Fruit fly (Drosophila melanogaster): ENCODE data around the gene plh.

The plh gene

DNA sequence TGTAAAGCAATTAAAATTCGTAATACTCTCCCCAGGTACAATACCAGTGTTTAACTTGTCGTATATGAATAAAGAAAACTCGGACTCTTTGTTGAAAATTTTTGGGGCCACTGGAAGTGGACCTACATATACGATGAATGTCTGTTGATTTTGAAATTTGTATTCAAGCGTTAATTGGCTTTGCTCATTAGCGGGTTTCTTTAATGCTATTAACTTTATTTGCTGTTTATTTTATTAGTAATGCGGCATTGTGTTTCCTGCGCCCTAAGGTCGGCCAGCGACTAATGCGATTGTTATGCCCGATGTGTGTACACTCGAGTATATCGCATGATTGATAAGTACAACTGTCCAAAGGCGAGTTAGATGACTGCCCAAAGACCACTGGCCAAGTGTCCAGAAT is 48.5 kb upstream of the plh start (continued):
- TF ChIP-seq CG13424 (tag; optimal IDR thresholded peaks at IDR 0.05), result peak; percentile 5

DNA sequence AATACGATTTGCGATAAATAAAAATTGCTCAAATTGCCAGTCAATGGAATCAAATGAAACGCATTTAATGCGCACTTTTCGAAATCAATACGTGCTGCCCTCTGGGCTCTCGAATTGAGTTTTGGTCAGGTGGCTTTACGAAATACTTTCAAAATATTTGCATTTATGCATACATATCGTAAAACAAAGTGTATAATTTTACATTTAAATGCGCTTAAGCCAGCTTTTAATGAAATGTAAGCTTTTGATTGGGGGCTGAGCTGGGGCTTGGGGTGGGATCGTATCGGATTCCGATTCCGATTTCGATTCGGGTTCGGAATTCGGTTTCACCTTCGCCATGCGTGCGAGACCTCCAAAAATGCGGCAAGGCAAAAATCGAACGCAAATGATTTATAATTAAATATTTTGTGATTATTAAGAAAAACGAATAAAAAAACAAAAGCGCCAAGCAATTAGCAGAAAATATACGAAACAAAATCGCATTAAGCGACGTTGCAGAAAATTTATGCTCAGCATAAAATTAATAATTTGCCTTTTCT is 47.6 kb upstream of the plh start:
- TF ChIP-seq Deaf1 (tag; optimal IDR thresholded peaks at IDR 0.05) (peak; percentile 52), CG7372 (GFP tag; IDR thresholded peaks at IDR 0.05) (no peak), CG10565 (GFP tag; optimal IDR thresholded peaks at IDR 0.05) (no peak), abd-A (tag; optimal IDR thresholded peaks at IDR 0.05) (peak; percentile 21), ewg (GFP tag; optimal IDR thresholded peaks at IDR 0.05) (no peak), CG10654 (GFP tag; optimal IDR thresholded peaks at IDR 0.05) (no peak), vvl (GFP tag; IDR thresholded peaks at IDR 0.05) (peak; percentile 96), CG12769 (tag; optimal IDR thresholded peaks at IDR 0.05) (peak; percentile 31), pzg (GFP tag; optimal IDR thresholded peaks at IDR 0.05) (no peak), oc (tag; optimal IDR thresholded peaks at IDR 0.05) (peak; percentile 57), repo (GFP tag; optimal IDR thresholded peaks at IDR 0.05) (no peak), Awh (GFP tag; IDR thresholded peaks at IDR 0.05) (peak; percentile 44; the same call in 1 of the 2 replicates), sd (tag; optimal IDR thresholded peaks at IDR 0.05) (peak; percentile 75), CG6654 (GFP tag; optimal IDR thresholded peaks at IDR 0.05) (no peak), CG31224 (GFP tag; IDR thresholded peaks at IDR 0.05) (no peak), chinmo (GFP tag; IDR thresholded peaks at IDR 0.05; ENCODE audit: partially characterized antibody) (0 out of 4 replicates have a peak, but pooled peaks have one; percentile 34)

DNA sequence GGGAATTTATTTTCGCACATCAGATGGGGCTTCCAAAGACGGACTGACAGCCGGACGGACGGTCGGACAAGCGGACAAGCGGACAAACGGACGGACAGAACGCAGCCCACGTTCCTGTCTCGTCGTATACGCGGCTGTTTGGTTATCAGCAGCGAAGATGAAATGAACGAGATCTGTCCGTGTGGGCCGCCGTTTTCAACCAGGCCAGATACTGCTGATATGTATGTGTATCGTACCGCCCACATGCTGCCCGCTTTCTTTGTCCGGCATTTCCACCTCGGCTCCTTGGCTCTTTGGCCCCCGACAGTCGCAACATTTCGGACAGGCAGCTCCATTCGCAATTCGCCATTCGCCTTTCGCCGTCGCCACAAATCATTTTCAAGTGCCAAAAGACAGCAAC is 46.4 kb upstream of the plh start:
- 0 out of 3 replicates have a peak, but pooled peaks have one; percentile 17 for TF ChIP-seq zfh1 (GFP tag; IDR thresholded peaks at IDR 0.05)
- no peak for TF ChIP-seq NFAT (GFP tag; IDR thresholded peaks at IDR 0.05)
- peak; percentile 22 for TF ChIP-seq sd (tag; optimal IDR thresholded peaks at IDR 0.05)
- TF ChIP-seq CG8290 (GFP tag; optimal IDR thresholded peaks at IDR 0.05), result no peak
- peak in 1 of 2 experiments; percentile 1 for TF ChIP-seq CG8290 (tag; optimal IDR thresholded peaks at IDR 0.05)
- TF ChIP-seq sr (GFP tag; IDR thresholded peaks at IDR 0.05), result peak; percentile 88
- no peak for TF ChIP-seq Hr51 (GFP tag; optimal IDR thresholded peaks at IDR 0.05)
- peak; percentile 87 for TF ChIP-seq CG12769 (tag; optimal IDR thresholded peaks at IDR 0.05)
- no peak for TF ChIP-seq dmrt11E (tag; optimal IDR thresholded peaks at IDR 0.05)
- TF ChIP-seq lov (optimal IDR thresholded peaks at IDR 0.05), result no peak
- 0 out of 3 replicates have a peak, but pooled peaks have one; percentile 3 for TF ChIP-seq lov (GFP tag; IDR thresholded peaks at IDR 0.05)
- peak; percentile 64 for TF ChIP-seq Med (GFP tag)
- TF ChIP-seq CG1233 (GFP tag; optimal IDR thresholded peaks at IDR 0.05), result peak; percentile 1
- TF ChIP-seq CG6175 (GFP tag; IDR thresholded peaks at IDR 0.05), result 0 out of 3 replicates have a peak, but pooled peaks have one; percentile 36
- TF ChIP-seq so (GFP tag; IDR thresholded peaks at IDR 0.05), result no peak
- no peak for TF ChIP-seq tin (GFP tag; optimal IDR thresholded peaks at IDR 0.05)

DNA sequence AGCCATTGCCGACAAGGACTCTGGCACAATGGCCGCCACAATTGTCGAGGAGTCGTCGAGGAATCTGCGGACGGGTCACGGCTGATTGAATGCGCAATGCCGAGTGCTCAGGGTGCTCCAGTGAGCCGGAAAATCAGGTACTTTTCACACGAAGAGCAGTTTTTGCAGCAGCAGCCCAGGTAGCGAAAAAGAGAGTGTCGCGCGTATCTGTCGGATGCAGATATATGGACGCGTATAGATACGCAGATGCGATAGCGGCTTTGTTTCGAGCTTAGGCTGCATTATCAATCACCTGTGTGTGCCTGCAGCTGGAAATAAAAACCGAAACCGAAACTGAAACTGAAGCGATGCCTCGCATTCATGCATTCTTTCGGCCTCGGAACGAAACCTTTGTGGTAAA is 45.2 kb upstream of the plh start:
- TF ChIP-seq D (optimal IDR thresholded peaks at IDR 0.05) (peak; percentile 30), D (GFP tag; optimal IDR thresholded peaks at IDR 0.05) (no peak), chn (GFP tag; optimal IDR thresholded peaks at IDR 0.05) (no peak), gsb (GFP tag; IDR thresholded peaks at IDR 0.05) (no peak), Gug (GFP tag; IDR thresholded peaks at IDR 0.05) (no peak), jing (GFP tag; optimal IDR thresholded peaks at IDR 0.05) (no peak), CG30431 (GFP tag; optimal IDR thresholded peaks at IDR 0.05) (no peak), dm (GFP tag; optimal IDR thresholded peaks at IDR 0.05) (no peak), CG17612 (GFP tag; IDR thresholded peaks at IDR 0.05) (no peak), Pdp1 (GFP tag; optimal IDR thresholded peaks at IDR 0.05) (no peak), CG15011 (GFP tag; optimal IDR thresholded peaks at IDR 0.05) (peak; percentile 10), CG11456 (GFP tag; IDR thresholded peaks at IDR 0.05) (no peak), CG2199 (GFP tag; IDR thresholded peaks at IDR 0.05) (peak; percentile 79; the same call in 1 of the 3 replicates), Jarid2 (GFP tag; optimal IDR thresholded peaks at IDR 0.05) (no peak), sug (tag; optimal IDR thresholded peaks at IDR 0.05) (no peak), Med (GFP tag) (peak; percentile 47), Bdp1 (GFP tag; optimal IDR thresholded peaks at IDR 0.05) (no peak), ac (GFP tag; optimal IDR thresholded peaks at IDR 0.05) (peak; percentile 37)
